Worm (Caenorhabditis elegans) whole organism, L1 larva: Measurements from ENCODE around the gene tra-4.

Source experiments
- C04F5.9 ChIP-seq: sonication (generic microtip); optimal IDR thresholded peaks from 2 replicates; lab custom pipeline; 2016; ENCODE audit warnings: missing genetic modification characterization, missing compliant biosample characterization
- F16B12.6 ChIP-seq: fragments of 150-350 bp; optimal IDR thresholded peaks from 2 replicates; lab custom pipeline; 2014; ENCODE audit warnings: missing biosample characterization, missing genetic modification characterization
- aly-2 ChIP-seq: fragments of 150-350 bp; optimal IDR thresholded peaks from 2 replicates; lab custom pipeline; 2014; ENCODE audit warnings: missing biosample characterization, missing genetic modification characterization
- blmp-1 ChIP-seq: fragments of 150-350 bp; optimal IDR thresholded peaks from 2 replicates; lab custom pipeline; 2014; ENCODE audit warnings: missing biosample characterization, missing genetic modification characterization
- ceh-63 ChIP-seq: fragments of 200-800 bp; sonication (Bioruptor generic); optimal IDR thresholded peaks from 2 replicates; lab custom pipeline; 2018; ENCODE audit warnings: mild to moderate bottlenecking, missing genetic modification characterization, missing compliant biosample characterization
- ceh-88 ChIP-seq: fragments of 200-800 bp; sonication (Bioruptor generic); IDR thresholded peaks from 2 replicates; pipeline ENCODE4 v1.3.6; 2022; ENCODE audit warnings: missing genetic modification characterization, missing compliant biosample characterization
- dsc-1 ChIP-seq: sonication (generic microtip); optimal IDR thresholded peaks from 2 replicates; lab custom pipeline; 2016; ENCODE audit warnings: mild to moderate bottlenecking, missing genetic modification characterization, missing compliant biosample characterization
- efl-1 ChIP-seq, 4 experiments: fragments of 150-350 bp; optimal IDR thresholded peaks in 3 of 4; peaks in 1 of 4; 1 replicate in 1 of 4; 2 replicates in 3 of 4; lab custom pipeline; 2014; ENCODE audit warnings: missing biosample characterization in 2 of 4, missing genetic modification characterization in 2 of 4, missing genetic modification reagents in 2 of 4
- efl-3 ChIP-seq: fragments of 200-800 bp; sonication (Bioruptor generic); optimal IDR thresholded peaks from 2 replicates; lab custom pipeline; 2018; ENCODE audit warnings: mild to moderate bottlenecking, missing genetic modification characterization, missing compliant biosample characterization
- egl-13 ChIP-seq: sonication (generic microtip); optimal IDR thresholded peaks from 2 replicates; lab custom pipeline; 2016; ENCODE audit warnings: missing genotype, missing genetic modification reagents, missing genetic modification characterization, missing compliant biosample characterization
- fkh-8 ChIP-seq: sonication (generic microtip); optimal IDR thresholded peaks from 2 replicates; lab custom pipeline; 2016; ENCODE audit warnings: mild to moderate bottlenecking, missing genetic modification characterization, missing compliant biosample characterization
- hlh-17 ChIP-seq: fragments of 200-800 bp; sonication (Bioruptor generic); optimal IDR thresholded peaks from 2 replicates; lab custom pipeline; 2018; ENCODE audit warnings: missing genetic modification characterization, mild to moderate bottlenecking, missing compliant biosample characterization, moderate library complexity, borderline replicate concordance
- irx-1 ChIP-seq: sonication (generic microtip); optimal IDR thresholded peaks from 2 replicates; lab custom pipeline; 2016; ENCODE audit warnings: missing genetic modification characterization, missing compliant biosample characterization
- isw-1 ChIP-seq: fragments of 200-800 bp; sonication (Bioruptor generic); IDR thresholded peaks from 2 replicates; pipeline ENCODE4 v1.3.6; 2022; ENCODE audit warnings: missing genetic modification characterization, missing compliant biosample characterization
- lin-14 ChIP-seq: fragments of 200-800 bp; sonication (Bioruptor generic); optimal IDR thresholded peaks from 2 replicates; lab custom pipeline; 2018; ENCODE audit warnings: mild to moderate bottlenecking, missing genetic modification characterization, moderate library complexity, missing compliant biosample characterization
- lin-15B ChIP-seq: fragments of 150-350 bp; sonication (generic microtip); optimal IDR thresholded peaks from 3 replicates; lab custom pipeline; 2014; ENCODE audit warnings: missing biosample characterization, missing genetic modification characterization
- lin-35 ChIP-seq, 2 experiments: fragments of 150-350 bp; optimal IDR thresholded peaks; 2 replicates each; lab custom pipeline; 2014; ENCODE audit warnings: missing biosample characterization in 2 of 2, missing genetic modification characterization in 2 of 2, missing genetic modification reagents in 2 of 2
- mab-9 ChIP-seq: fragments of 200-800 bp; sonication (Bioruptor generic); IDR thresholded peaks from 2 replicates; pipeline ENCODE4 v1.3.6; 2022; ENCODE audit warnings: missing genetic modification reagents, missing genetic modification characterization, missing compliant biosample characterization
- mef-2 ChIP-seq: fragments of 150-350 bp; optimal IDR thresholded peaks from 2 replicates; lab custom pipeline; 2014; ENCODE audit warnings: missing biosample characterization, missing genetic modification characterization
- nhr-12 ChIP-seq: sonication (generic microtip); optimal IDR thresholded peaks from 2 replicates; lab custom pipeline; 2017; ENCODE audit warnings: missing biosample characterization, missing genetic modification characterization
- nhr-28 ChIP-seq: fragments of 150-350 bp; optimal IDR thresholded peaks from 2 replicates; lab custom pipeline; 2014; ENCODE audit warnings: missing biosample characterization, missing genetic modification characterization
- nhr-47 ChIP-seq: sonication (generic microtip); optimal IDR thresholded peaks from 2 replicates; lab custom pipeline; 2016; ENCODE audit warnings: mild to moderate bottlenecking, missing genetic modification characterization, moderate library complexity, missing compliant biosample characterization
- nhr-71 ChIP-seq: sonication (generic microtip); optimal IDR thresholded peaks from 2 replicates; lab custom pipeline; 2016; ENCODE audit warnings: mild to moderate bottlenecking, missing genetic modification characterization, moderate library complexity, missing compliant biosample characterization
- nhr-76 ChIP-seq: sonication (generic microtip); optimal IDR thresholded peaks from 2 replicates; lab custom pipeline; 2017; ENCODE audit warnings: missing biosample characterization, missing genetic modification characterization
- nhr-77 ChIP-seq: fragments of 150-350 bp; optimal IDR thresholded peaks from 2 replicates; lab custom pipeline; 2014; ENCODE audit warnings: missing biosample characterization, missing genetic modification characterization
- nhr-84 ChIP-seq: sonication (generic microtip); optimal IDR thresholded peaks from 2 replicates; lab custom pipeline; 2017; ENCODE audit warnings: missing biosample characterization, missing genetic modification characterization
- pax-3 ChIP-seq: fragments of 200-800 bp; sonication (Bioruptor generic); optimal IDR thresholded peaks from 2 replicates; lab custom pipeline; 2018; ENCODE audit warnings: mild to moderate bottlenecking, missing genetic modification characterization, moderate library complexity, missing compliant biosample characterization
- pqm-1 ChIP-seq: sonication (generic microtip); optimal IDR thresholded peaks from 3 replicates; lab custom pipeline; 2017; ENCODE audit warnings: missing biosample characterization, missing genetic modification characterization
- skn-1 ChIP-seq: fragments of 150-350 bp; optimal IDR thresholded peaks from 2 replicates; lab custom pipeline; 2014; ENCODE audit warnings: missing biosample characterization, missing genetic modification characterization
- snu-23 ChIP-seq: sonication (generic microtip); optimal IDR thresholded peaks from 2 replicates; lab custom pipeline; 2016; ENCODE audit warnings: missing genetic modification characterization, missing compliant biosample characterization
- sup-37 ChIP-seq: fragments of 200-800 bp; sonication (Bioruptor generic); optimal IDR thresholded peaks from 2 replicates; lab custom pipeline; 2018; ENCODE audit warnings: mild to moderate bottlenecking, missing genetic modification characterization, missing compliant biosample characterization
- swsn-7 ChIP-seq: sonication (generic microtip); optimal IDR thresholded peaks from 2 replicates; lab custom pipeline; 2016; ENCODE audit warnings: missing genetic modification characterization, missing compliant biosample characterization
- tbx-2 ChIP-seq: sonication (generic microtip); optimal IDR thresholded peaks from 2 replicates; lab custom pipeline; 2016; ENCODE audit warnings: missing genetic modification characterization, missing compliant biosample characterization
- unc-62 ChIP-seq: fragments of 150-350 bp; optimal IDR thresholded peaks from 2 replicates; lab custom pipeline; 2014; ENCODE audit warnings: missing biosample characterization, missing genetic modification reagents, missing genetic modification characterization
- xbp-1 ChIP-seq: sonication (generic microtip); optimal IDR thresholded peaks from 2 replicates; lab custom pipeline; 2016; ENCODE audit warnings: missing genetic modification characterization, missing compliant biosample characterization
- zag-1 ChIP-seq: fragments of 150-350 bp; optimal IDR thresholded peaks from 2 replicates; lab custom pipeline; 2014; ENCODE audit warnings: missing biosample characterization, missing genetic modification characterization
- zip-4 ChIP-seq: fragments of 200-800 bp; sonication (Bioruptor generic); optimal IDR thresholded peaks from 2 replicates; lab custom pipeline; 2018; ENCODE audit warnings: mild to moderate bottlenecking, missing genetic modification characterization, moderate library complexity, missing compliant biosample characterization

Gene tra-4

ce11 chrX:2836770-2837169 lies 20.6 kb downstream of the tra-4 start (continued):
- no peak for TF ChIP-seq nhr-71 (tag; lab: Kevin White, UChicago)
- no peak for TF ChIP-seq sup-37 (GFP tag; lab: Kevin White, UChicago)
- no peak for TF ChIP-seq mef-2 (tag; lab: Kevin White, UChicago)
- no peak for TF ChIP-seq nhr-12
- no peak for TF ChIP-seq efl-3
- TF ChIP-seq tbx-2: no peak
- no peak for TF ChIP-seq irx-1 (tag; lab: Kevin White, UChicago)
- no peak for TF ChIP-seq unc-62 (GFP tag; lab: Kevin White, UChicago)

ce11 chrX:2827702-2828182 lies 29.7 kb downstream of the tra-4 start, which contains the start of gene ssr-2:
TSS of gene ssr-2 (minus strand) at chrX:2827752.
- no peak for TF ChIP-seq swsn-7 (tag; lab: Kevin White, UChicago)
- TF ChIP-seq efl-3: no peak
- no peak for TF ChIP-seq nhr-76
- no peak for TF ChIP-seq aly-2 (tag; lab: Kevin White, UChicago)
- no peak for TF ChIP-seq irx-1 (tag; lab: Kevin White, UChicago)
- peak; percentile 30 for TF ChIP-seq egl-13 (tag; lab: Kevin White, UChicago)
- TF ChIP-seq ceh-88 (GFP tag; lab: Robert Waterston, UW): no peak
- TF ChIP-seq nhr-84 (tag; lab: Kevin White, UChicago): no peak
- peak; percentile 55 for TF ChIP-seq pax-3 (tag; lab: Kevin White, UChicago)
- no peak for TF ChIP-seq xbp-1 (tag; lab: Kevin White, UChicago)
- no peak for TF ChIP-seq tbx-2
- TF ChIP-seq lin-14 (GFP tag; lab: Kevin White, UChicago): peak; percentile 28
- no peak for TF ChIP-seq pqm-1 (tag; lab: Kevin White, UChicago)
- no peak for TF ChIP-seq blmp-1 (tag; lab: Kevin White, UChicago)
- peak; percentile 67 for TF ChIP-seq dsc-1 (tag; lab: Kevin White, UChicago)
- TF ChIP-seq nhr-47 (tag; lab: Kevin White, UChicago): peak; percentile 29
- TF ChIP-seq isw-1 (GFP tag; lab: Robert Waterston, UW): no peak
- TF ChIP-seq efl-1 (optimal IDR thresholded peaks at IDR 0.05; lab: Kevin White, UChicago): no peak
- peak in 1 of 2 experiments; percentile 51 for TF ChIP-seq efl-1 (GFP tag; optimal IDR thresholded peaks at IDR 0.05 in 1 of 2; lab: Kevin White, UChicago)
- peak; percentile 70 for TF ChIP-seq fkh-8 (tag; lab: Kevin White, UChicago)

ce11 chrX:2826337-2826736 lies 31.1 kb downstream of the tra-4 start:
- no peak for TF ChIP-seq mab-9
- no peak for TF ChIP-seq lin-14 (GFP tag; lab: Kevin White, UChicago)
- TF ChIP-seq hlh-17: no peak
- no peak for TF ChIP-seq zip-4
- no peak for TF ChIP-seq ceh-63 (GFP tag; lab: Kevin White, UChicago)
- no peak for TF ChIP-seq egl-13 (tag; lab: Kevin White, UChicago)
- no peak for TF ChIP-seq C04F5.9 (tag; lab: Kevin White, UChicago)
- no peak for TF ChIP-seq snu-23 (GFP tag; lab: Kevin White, UChicago)
- TF ChIP-seq xbp-1 (tag; lab: Kevin White, UChicago): no peak
- no peak for TF ChIP-seq nhr-28 (tag; lab: Kevin White, UChicago)

ce11 chrX:2820148-2820547 lies 37.3 kb downstream of the tra-4 start, which contains the start of gene tsp-6:
TSS of gene tsp-6 (plus strand) at chrX:2820448.
- TF ChIP-seq pax-3 (tag; lab: Kevin White, UChicago): no peak
- TF ChIP-seq mab-9: no peak
- TF ChIP-seq lin-15B (tag; lab: Kevin White, UChicago): no peak
- no peak for TF ChIP-seq F16B12.6 (tag; lab: Kevin White, UChicago)
- no peak for TF ChIP-seq nhr-77 (tag; lab: Kevin White, UChicago)
- no peak for TF ChIP-seq skn-1
- no peak for TF ChIP-seq fkh-8 (tag; lab: Kevin White, UChicago)
- no peak for TF ChIP-seq zag-1 (tag; lab: Kevin White, UChicago)
- no peak for TF ChIP-seq sup-37 (GFP tag; lab: Kevin White, UChicago)
- TF ChIP-seq lin-35 (GFP tag; optimal IDR thresholded peaks at IDR 0.05; lab: Kevin White, UChicago): no peak
